Worm (Caenorhabditis elegans): ENCODE data around the gene M151.1.

The M151.1 gene

DNA sequence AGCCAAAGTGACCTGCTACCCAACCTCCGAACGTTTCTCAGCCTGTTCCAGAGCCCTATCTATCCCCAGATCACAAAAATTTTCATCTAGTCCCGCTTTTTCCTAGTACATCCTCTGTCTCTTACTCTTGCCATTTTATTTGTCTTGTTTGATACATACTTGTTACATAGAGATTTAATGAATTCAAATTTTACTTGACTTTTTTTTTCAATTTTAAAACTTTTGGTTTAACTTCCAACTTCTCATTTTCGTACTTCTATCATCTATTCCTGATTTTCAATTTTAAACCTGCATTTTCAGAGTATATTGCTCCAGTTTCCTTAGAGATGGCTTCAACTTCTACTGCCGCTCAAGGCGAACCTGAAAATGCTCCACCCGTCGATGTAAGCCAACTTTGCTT lies 14.4 kb upstream of the M151.1 start, which contains the start of gene M151.3 (continued):
- TF ChIP-seq unc-3 (GFP tag; conservative IDR thresholded peaks at IDR 0.05) (no peak), unc-3 (tag; optimal IDR thresholded peaks at IDR 0.05) (no peak), pat-9 (tag; optimal IDR thresholded peaks at IDR 0.05) (no peak)

DNA sequence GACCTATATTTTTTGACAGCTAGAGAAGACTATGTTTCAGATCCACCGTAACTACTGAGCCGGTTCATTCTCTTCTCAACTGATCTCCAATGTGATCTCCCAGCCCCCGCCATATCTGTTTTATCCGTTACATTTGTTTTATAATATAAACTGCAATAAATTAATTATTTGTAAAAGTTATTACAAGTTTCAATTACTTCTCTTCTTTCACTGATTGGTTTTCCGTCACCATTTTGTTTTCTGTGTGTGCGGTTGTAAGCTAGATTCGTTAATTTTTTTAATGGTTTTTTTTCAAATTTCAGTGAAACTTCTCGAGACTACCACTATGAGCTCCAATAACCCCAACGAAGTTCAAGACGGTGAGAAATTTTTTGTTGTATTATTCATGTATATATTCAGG lies 10.5 kb upstream of the M151.1 start, which contains the start of gene M151.2:
TSS of gene M151.2 (plus strand) at position 301 of the 400 bp plus-strand sequence.
- TF ChIP-seq ceh-48 (tag; optimal IDR thresholded peaks at IDR 0.05) (no peak), fkh-6 (tag; optimal IDR thresholded peaks at IDR 0.05) (no peak), dve-1 (tag; optimal IDR thresholded peaks at IDR 0.05) (no peak), ceh-31 (tag; optimal IDR thresholded peaks at IDR 0.05) (no peak), unc-55 (GFP tag; optimal IDR thresholded peaks at IDR 0.05) (no peak), sdc-2 (tag; optimal IDR thresholded peaks at IDR 0.05) (no peak)

ce11 chrII:3634765-3635164 lies 6.5 kb upstream of the M151.1 start:
- TF ChIP-seq unc-3 (GFP tag; conservative IDR thresholded peaks at IDR 0.05) (no peak), unc-3 (tag; optimal IDR thresholded peaks at IDR 0.05) (no peak), ama-1 (optimal IDR thresholded peaks at IDR 0.05) (no peak), T23F11.4 (GFP tag; optimal IDR thresholded peaks at IDR 0.05) (no peak), gmeb-2 (tag; optimal IDR thresholded peaks at IDR 0.05) (no peak), ztf-16 (tag; optimal IDR thresholded peaks at IDR 0.05) (no peak), hlh-30 (tag; optimal IDR thresholded peaks at IDR 0.05; ENCODE audit: insufficient read depth) (no peak), nfya-1 (tag; optimal IDR thresholded peaks at IDR 0.05) (no peak), ets-4 (tag; optimal IDR thresholded peaks at IDR 0.05) (no peak), eyg-1 (tag; optimal IDR thresholded peaks at IDR 0.05) (no peak), unc-55 (GFP tag; optimal IDR thresholded peaks at IDR 0.05) (no peak), dmd-4 (tag; optimal IDR thresholded peaks at IDR 0.05; ENCODE audit: borderline replicate concordance) (no peak), pax-1 (tag; optimal IDR thresholded peaks at IDR 0.05) (no peak), rnt-1 (tag; optimal IDR thresholded peaks at IDR 0.05) (no peak), ceh-2 (tag; optimal IDR thresholded peaks at IDR 0.05) (no peak), odd-2 (tag; optimal IDR thresholded peaks at IDR 0.05) (no peak), elt-2 (tag; optimal IDR thresholded peaks at IDR 0.05) (no peak)

ce11 chrII:3639238-3639637 lies 2.1 kb upstream of the M151.1 start, which contains the start of gene fbxb-31:
TSS of gene fbxb-31 (minus strand) at chrII:3639338.
- no peak for TF ChIP-seq ceh-24 (tag; optimal IDR thresholded peaks at IDR 0.05)
- TF ChIP-seq T23F11.4 (GFP tag; optimal IDR thresholded peaks at IDR 0.05), result no peak
- no peak for TF ChIP-seq hlh-6 (tag; optimal IDR thresholded peaks at IDR 0.05)
- TF ChIP-seq sox-2 (GFP tag; IDR thresholded peaks at IDR 0.05), result no peak
- no peak for TF ChIP-seq gmeb-2 (tag; optimal IDR thresholded peaks at IDR 0.05)
- no peak for TF ChIP-seq hlh-13 (GFP tag; optimal IDR thresholded peaks at IDR 0.05)
- no peak for TF ChIP-seq ceh-31 (tag; optimal IDR thresholded peaks at IDR 0.05)
- TF ChIP-seq ceh-18 (tag; optimal IDR thresholded peaks at IDR 0.05), result no peak
- TF ChIP-seq ahr-1 (tag; optimal IDR thresholded peaks at IDR 0.05), result no peak
- no peak for TF ChIP-seq zip-5 (tag; optimal IDR thresholded peaks at IDR 0.05)
- no peak for TF ChIP-seq elt-2 (tag; optimal IDR thresholded peaks at IDR 0.05)
- TF ChIP-seq sox-4 (tag; optimal IDR thresholded peaks at IDR 0.05), result no peak
- no peak for TF ChIP-seq ets-4 (tag; optimal IDR thresholded peaks at IDR 0.05)
- TF ChIP-seq C38D4.7 (GFP tag; optimal IDR thresholded peaks at IDR 0.05), result no peak
- TF ChIP-seq unc-42 (tag; optimal IDR thresholded peaks at IDR 0.05), result no peak

ce11 chrII:3640197-3640596 lies 1.1 kb upstream of the M151.1 start, which contains the start of gene M151.10:
TSS of gene M151.10 (minus strand) at chrII:3640297.
- TF ChIP-seq T23F11.4 (GFP tag; optimal IDR thresholded peaks at IDR 0.05), result no peak

DNA sequence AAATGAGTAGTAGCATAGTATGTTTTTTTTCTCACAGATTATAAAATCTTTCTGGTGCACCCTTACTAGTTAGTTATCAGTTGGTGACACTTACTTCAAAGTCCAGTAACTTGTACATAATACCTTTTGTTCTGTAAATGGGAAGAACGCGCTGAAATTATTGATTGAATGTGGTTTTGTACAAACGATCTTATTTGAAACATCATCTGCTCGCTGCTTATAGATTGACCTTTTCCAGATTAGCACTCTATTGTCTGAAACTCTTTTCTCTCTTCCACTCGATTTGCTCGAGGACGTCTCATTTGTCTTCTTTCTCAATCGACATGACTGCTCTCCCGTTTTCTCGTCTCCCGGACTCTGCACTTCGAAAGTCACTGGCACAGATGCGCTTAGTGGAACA lies 5.8 kb downstream of the M151.1 start, which contains the start of gene fbxb-33:
TSS of gene fbxb-33 (plus strand) at position 301 of the 400 bp plus-strand sequence.
- TF ChIP-seq pqm-1 (tag; optimal IDR thresholded peaks at IDR 0.05), result no peak
- TF ChIP-seq pat-9 (tag; optimal IDR thresholded peaks at IDR 0.05), result no peak
- TF ChIP-seq unc-3 (GFP tag; conservative IDR thresholded peaks at IDR 0.05), result no peak
- TF ChIP-seq unc-3 (tag; optimal IDR thresholded peaks at IDR 0.05), result no peak
- no peak for TF ChIP-seq ceh-22 (tag; optimal IDR thresholded peaks at IDR 0.05)
- TF ChIP-seq hlh-13 (GFP tag; optimal IDR thresholded peaks at IDR 0.05), result no peak
- no peak for TF ChIP-seq elt-2 (tag; optimal IDR thresholded peaks at IDR 0.05)
- TF ChIP-seq gmeb-2 (tag; optimal IDR thresholded peaks at IDR 0.05), result no peak

All from whole organism, late embryonic.